Fruit fly (Drosophila melanogaster) whole organism, embryonic: Measurements from ENCODE around the gene mRpL51.

ENCODE experiments used
- B-H1 ChIP-seq: fragments of 200-800 bp; sonication (Bioruptor generic); IDR thresholded peaks from 3 replicates; pipeline ENCODE4 v1.3.6; 2022; ENCODE audit warnings: missing biosample characterization, missing genetic modification characterization
- Bdp1 ChIP-seq: fragments of 200-800 bp; sonication (Bioruptor generic); optimal IDR thresholded peaks from 3 replicates; lab custom pipeline; 2016; ENCODE audit warnings: missing biosample characterization, missing genetic modification characterization
- Bgb ChIP-seq: fragments of 200-800 bp; sonication (Bioruptor generic); IDR thresholded peaks from 2 replicates; pipeline ENCODE4 v1.3.6; 2022; ENCODE audit warnings: missing biosample characterization, missing genetic modification characterization; ENCODE audit not compliant: partially characterized antibody
- Bteb2 ChIP-seq: fragments of 200-800 bp; sonication (Bioruptor generic); optimal IDR thresholded peaks from 2 replicates; lab custom pipeline; 2016; ENCODE audit warnings: missing biosample characterization, missing genetic modification characterization
- CG10654 ChIP-seq: fragments of 200-800 bp; sonication (Bioruptor generic); optimal IDR thresholded peaks from 2 replicates; lab custom pipeline; 2016; ENCODE audit warnings: missing biosample characterization, missing genetic modification characterization
- CG11560 ChIP-seq: fragments of 200-800 bp; sonication (Bioruptor generic); IDR thresholded peaks from 3 replicates; pipeline ENCODE4 v1.3.6; 2022; ENCODE audit warnings: missing biosample characterization, missing genetic modification characterization
- CG12659 ChIP-seq: fragments of 200-800 bp; sonication (Bioruptor generic); optimal IDR thresholded peaks from 3 replicates; lab custom pipeline; 2017; ENCODE audit warnings: mild to moderate bottlenecking, missing biosample characterization, missing genetic modification reagents, missing genetic modification characterization
- CG13123 ChIP-seq: fragments of 200-800 bp; sonication (Bioruptor generic); optimal IDR thresholded peaks from 2 replicates; lab custom pipeline; 2016; ENCODE audit warnings: missing biosample characterization, missing genetic modification characterization
- CG14441 ChIP-seq: fragments of 200-800 bp; sonication (Bioruptor generic); IDR thresholded peaks from 2 replicates; pipeline ENCODE4 v1.3.6; 2022; ENCODE audit warnings: missing biosample characterization, missing genetic modification characterization
- CG17568 ChIP-seq: fragments of 200-800 bp; sonication (Bioruptor generic); optimal IDR thresholded peaks from 2 replicates; lab custom pipeline; 2018; ENCODE audit warnings: missing biosample characterization, mild to moderate bottlenecking, missing genetic modification characterization, moderate library complexity
- CG17829 ChIP-seq: fragments of 200-800 bp; optimal IDR thresholded peaks from 2 replicates; lab custom pipeline; 2019; ENCODE audit warnings: missing biosample characterization, mild to moderate bottlenecking, missing genetic modification characterization, moderate library complexity
- CG1792 ChIP-seq: fragments of 200-800 bp; sonication (Bioruptor generic); optimal IDR thresholded peaks from 2 replicates; lab custom pipeline; 2016; ENCODE audit warnings: missing biosample characterization, missing genetic modification characterization
- CG18619 ChIP-seq: fragments of 200-800 bp; sonication (Bioruptor generic); optimal IDR thresholded peaks from 3 replicates; lab custom pipeline; 2017; ENCODE audit warnings: missing biosample characterization, mild to moderate bottlenecking, missing genetic modification characterization
- CG30403 ChIP-seq: fragments of 200-800 bp; sonication (Bioruptor generic); optimal IDR thresholded peaks from 3 replicates; lab custom pipeline; 2016; ENCODE audit warnings: missing biosample characterization, missing genetic modification characterization
- CG31365 ChIP-seq: fragments of 200-800 bp; sonication (Bioruptor generic); optimal IDR thresholded peaks from 2 replicates; lab custom pipeline; 2018; ENCODE audit warnings: missing biosample characterization, mild to moderate bottlenecking, missing genetic modification characterization
- CG4360 ChIP-seq: fragments of 200-800 bp; sonication (Bioruptor generic); IDR thresholded peaks from 2 replicates; pipeline ENCODE4 v1.3.6; 2022; ENCODE audit warnings: missing biosample characterization, missing genetic modification characterization
- CG4404 ChIP-seq: fragments of 200-800 bp; sonication (Bioruptor generic); IDR thresholded peaks from 2 replicates; pipeline ENCODE4 v1.3.6; 2022; ENCODE audit warnings: missing biosample characterization, missing genetic modification characterization
- CG6791 ChIP-seq: fragments of 200-800 bp; sonication (Bioruptor generic); IDR thresholded peaks from 3 replicates; pipeline ENCODE4 v1.3.6; 2022; ENCODE audit warnings: missing biosample characterization, missing genetic modification characterization; ENCODE audit not compliant: partially characterized antibody
- CG7786 ChIP-seq: fragments of 200-800 bp; sonication (Bioruptor generic); optimal IDR thresholded peaks from 2 replicates; lab custom pipeline; 2016; ENCODE audit warnings: missing biosample characterization, missing genetic modification characterization
- CG7987 ChIP-seq: fragments of 200-800 bp; sonication (Bioruptor generic); optimal IDR thresholded peaks from 2 replicates; lab custom pipeline; 2018; ENCODE audit warnings: missing biosample characterization, mild to moderate bottlenecking, missing genetic modification characterization, moderate library complexity
- CG9876 ChIP-seq: fragments of 200-800 bp; sonication (Bioruptor generic); optimal IDR thresholded peaks from 2 replicates; lab custom pipeline; 2016; ENCODE audit warnings: missing biosample characterization, missing genetic modification characterization
- Chrac-16 ChIP-seq: fragments of 200-800 bp; sonication (Bioruptor generic); optimal IDR thresholded peaks from 3 replicates; lab custom pipeline; 2016; ENCODE audit warnings: missing biosample characterization, missing genetic modification characterization
- CkIIα-i1 ChIP-seq: fragments of 200-800 bp; sonication (Bioruptor generic); IDR thresholded peaks from 2 replicates; pipeline ENCODE4 v1.3.6; 2022; ENCODE audit warnings: missing biosample characterization, missing genetic modification characterization
- CrebB ChIP-seq: fragments of 200-800 bp; sonication (Bioruptor generic); optimal IDR thresholded peaks from 3 replicates; lab custom pipeline; 2018; ENCODE audit warnings: missing biosample characterization, mild to moderate bottlenecking, missing genetic modification characterization
- Dad ChIP-seq: fragments of 200-800 bp; sonication (Bioruptor generic); optimal IDR thresholded peaks from 3 replicates; lab custom pipeline; 2016; ENCODE audit warnings: missing biosample characterization, missing genetic modification characterization
- Dfd ChIP-seq, 2 experiments: fragments of >200 bp; optimal IDR thresholded peaks; 2 replicates each; lab custom pipeline; 2017; ENCODE audit warnings: missing biosample characterization in 2 of 2, missing genetic modification characterization in 2 of 2
- Dip2 ChIP-seq: fragments of 200-800 bp; sonication (Bioruptor generic); IDR thresholded peaks from 2 replicates; pipeline ENCODE4 v1.3.6; 2022; ENCODE audit warnings: missing biosample characterization, missing genetic modification characterization
- Elba2 ChIP-seq: fragments of 200-800 bp; sonication (Bioruptor generic); optimal IDR thresholded peaks from 3 replicates; lab custom pipeline; 2016; ENCODE audit warnings: missing biosample characterization, missing genetic modification characterization
- GATAe ChIP-seq: fragments of 200-800 bp; sonication (Bioruptor generic); conservative IDR thresholded peaks from 2 replicates; pipeline ENCODE4 v1.3.6; 2022; ENCODE audit warnings: missing biosample characterization, missing genetic modification characterization
- HmgD ChIP-seq: fragments of 200-800 bp; sonication (Bioruptor generic); optimal IDR thresholded peaks from 3 replicates; lab custom pipeline; 2016; ENCODE audit warnings: missing biosample characterization, missing genetic modification characterization
- Hmx ChIP-seq: fragments of 200-800 bp; sonication (Bioruptor generic); optimal IDR thresholded peaks from 2 replicates; lab custom pipeline; 2016; ENCODE audit warnings: missing biosample characterization, missing genetic modification characterization
- MBD-R2 ChIP-seq: fragments of 200-800 bp; sonication (Bioruptor generic); IDR thresholded peaks from 2 replicates; pipeline ENCODE4 v1.3.6; 2022; ENCODE audit warnings: missing biosample characterization, missing genetic modification characterization
- NC2β ChIP-seq: fragments of 200-800 bp; sonication (Bioruptor generic); optimal IDR thresholded peaks from 2 replicates; lab custom pipeline; 2016; ENCODE audit warnings: missing biosample characterization, missing genetic modification characterization
- Side ChIP-seq: fragments of 200-800 bp; sonication (Bioruptor generic); optimal IDR thresholded peaks from 2 replicates; lab custom pipeline; 2016; ENCODE audit warnings: missing biosample characterization, missing genetic modification characterization
- Spps ChIP-seq: fragments of 200-800 bp; sonication (Bioruptor generic); optimal IDR thresholded peaks from 2 replicates; lab custom pipeline; 2018; ENCODE audit warnings: missing biosample characterization, mild to moderate bottlenecking, missing genetic modification characterization
- bab2 ChIP-seq: fragments of 200-800 bp; sonication (Bioruptor generic); optimal IDR thresholded peaks from 2 replicates; lab custom pipeline; 2016; ENCODE audit warnings: missing biosample characterization, missing genetic modification characterization
- br ChIP-seq: fragments of >200 bp; optimal IDR thresholded peaks from 2 replicates; lab custom pipeline; 2017
- croc ChIP-seq: fragments of 200-800 bp; sonication (Bioruptor generic); conservative IDR thresholded peaks from 3 replicates; pipeline ENCODE4 v1.3.6; 2022; ENCODE audit warnings: missing biosample characterization, missing genetic modification characterization
- da ChIP-seq: fragments of 200-800 bp; sonication (Bioruptor generic); optimal IDR thresholded peaks from 2 replicates; lab custom pipeline; 2016; ENCODE audit warnings: missing biosample characterization, missing genetic modification characterization
- dpn ChIP-seq, 2 experiments: fragments of 200-800 bp; sonication (Bioruptor generic); optimal IDR thresholded peaks; 3 replicates each; lab custom pipeline; 2016; ENCODE audit warnings: missing biosample characterization in 2 of 2, missing genetic modification characterization in 2 of 2
- dysf ChIP-seq: fragments of 200-800 bp; sonication (Bioruptor generic); IDR thresholded peaks from 3 replicates; pipeline ENCODE4 v1.3.6; 2022; ENCODE audit warnings: missing biosample characterization, missing genetic modification characterization
- fd3F ChIP-seq: fragments of 200-800 bp; sonication (Bioruptor generic); optimal IDR thresholded peaks from 2 replicates; lab custom pipeline; 2018; ENCODE audit warnings: missing biosample characterization, mild to moderate bottlenecking, missing genetic modification characterization, moderate library complexity
- gfzf ChIP-seq: fragments of 200-800 bp; sonication (Bioruptor generic); optimal IDR thresholded peaks from 2 replicates; lab custom pipeline; 2016; ENCODE audit warnings: missing biosample characterization, mild to moderate bottlenecking, missing genetic modification characterization, moderate library complexity
- ind ChIP-seq: fragments of 200-800 bp; sonication (Bioruptor generic); optimal IDR thresholded peaks from 3 replicates; lab custom pipeline; 2016; ENCODE audit warnings: missing biosample characterization, missing genetic modification characterization
- insv ChIP-seq, 2 experiments: fragments of 200-800 bp; sonication (Bioruptor generic); optimal IDR thresholded peaks; 3 replicates each; lab custom pipeline; 2016 to 2018; ENCODE audit warnings: missing biosample characterization in 2 of 2, missing genetic modification characterization in 2 of 2
- jumu ChIP-seq: fragments of 200-800 bp; sonication (Bioruptor generic); optimal IDR thresholded peaks from 3 replicates; lab custom pipeline; 2016; ENCODE audit warnings: missing biosample characterization, missing genetic modification characterization
- maf-S ChIP-seq: fragments of 200-800 bp; sonication (Bioruptor generic); optimal IDR thresholded peaks from 2 replicates; lab custom pipeline; 2016; ENCODE audit warnings: missing biosample characterization, missing genetic modification characterization
- mam ChIP-seq: fragments of 200-800 bp; sonication (Bioruptor generic); optimal IDR thresholded peaks from 3 replicates; lab custom pipeline; 2016; ENCODE audit warnings: missing biosample characterization, missing genetic modification characterization
- twi ChIP-seq: fragments of 200-800 bp; optimal IDR thresholded peaks from 2 replicates; lab custom pipeline; 2019; ENCODE audit warnings: missing biosample characterization, mild to moderate bottlenecking, missing genetic modification characterization, moderate library complexity
- wek ChIP-seq: fragments of 200-800 bp; sonication (Bioruptor generic); optimal IDR thresholded peaks from 3 replicates; lab custom pipeline; 2018; ENCODE audit warnings: missing biosample characterization, mild to moderate bottlenecking, missing genetic modification characterization, moderate library complexity
- yki ChIP-seq: fragments of >200 bp; optimal IDR thresholded peaks from 3 replicates; lab custom pipeline; 2018
- zen ChIP-seq: fragments of 200-800 bp; sonication (Bioruptor generic); optimal IDR thresholded peaks from 3 replicates; lab custom pipeline; 2018; ENCODE audit warnings: missing biosample characterization, mild to moderate bottlenecking, missing genetic modification characterization, moderate library complexity
- zf30C ChIP-seq: fragments of 200-800 bp; sonication (Bioruptor generic); optimal IDR thresholded peaks from 3 replicates; lab custom pipeline; 2018; ENCODE audit warnings: missing biosample characterization, mild to moderate bottlenecking, missing genetic modification characterization

Gene mRpL51

DNA sequence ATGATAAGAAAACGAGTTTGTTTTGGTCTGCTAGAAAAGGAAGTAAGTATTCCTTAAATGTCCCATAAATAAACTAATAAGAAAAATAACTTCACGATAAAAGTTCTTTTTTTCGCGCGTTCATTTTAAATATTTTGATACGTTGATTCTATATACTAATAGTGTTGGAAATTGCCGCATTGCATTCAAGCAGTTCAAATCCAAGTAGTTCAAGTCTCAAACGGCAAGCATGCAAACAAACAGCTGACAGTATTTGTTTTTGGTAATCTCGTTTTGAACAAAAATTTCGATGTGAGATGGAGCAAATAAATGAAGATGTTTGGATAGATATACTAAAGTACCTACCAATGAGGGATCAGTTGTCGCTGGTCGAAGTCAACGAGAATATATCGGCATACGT lies 28.4 kb downstream of the mRpL51 start, which contains the start of gene CG13088 (continued):
- TF ChIP-seq CG17568 (GFP tag; lab: Kevin White, UChicago): no peak
- TF ChIP-seq gfzf (GFP tag; lab: Kevin White, UChicago): peak; percentile 22
- TF ChIP-seq HmgD: peak; percentile 54
- no peak for TF ChIP-seq B-H1 (GFP tag; lab: Robert Waterston, UW)
- no peak for TF ChIP-seq Hmx (GFP tag; lab: Kevin White, UChicago)
- TF ChIP-seq CG10654 (GFP tag; lab: Kevin White, UChicago): peak; percentile 3
- peak; percentile 35 for TF ChIP-seq Bteb2 (GFP tag; lab: Kevin White, UChicago)
- peak; percentile 44 for TF ChIP-seq CG7786 (GFP tag; lab: Kevin White, UChicago)
- no peak for TF ChIP-seq CG4404 (GFP tag; lab: Robert Waterston, UW)
- peak; percentile 30 for TF ChIP-seq ind
- TF ChIP-seq CG9876 (GFP tag; lab: Kevin White, UChicago): no peak
- no peak for TF ChIP-seq da
- peak; percentile 36 for TF ChIP-seq CG7987 (GFP tag; lab: Kevin White, UChicago)
- no peak for TF ChIP-seq zf30C (GFP tag; lab: Kevin White, UChicago)
- no peak for TF ChIP-seq yki (lab: Kevin White, UChicago)
- TF ChIP-seq insv (GFP tag; optimal IDR thresholded peaks at IDR 0.05; lab: Kevin White, UChicago): no peak
- no peak for TF ChIP-seq CG11560 (tag; lab: Robert Waterston, UW)
- peak in 1 of 2 experiments; percentile 5 for TF ChIP-seq Dfd (GFP tag; optimal IDR thresholded peaks at IDR 0.05; lab: Kevin White, UChicago)
- peak; percentile 36 for TF ChIP-seq CG13123 (GFP tag; lab: Kevin White, UChicago)
- no peak for TF ChIP-seq wek (GFP tag; lab: Kevin White, UChicago)
- no peak for TF ChIP-seq CkIIα-i1
- peak; percentile 33 to 47 for TF ChIP-seq dpn (GFP tag; optimal IDR thresholded peaks at IDR 0.05; lab: Kevin White, UChicago)
- peak; percentile 32 for TF ChIP-seq Elba2 (GFP tag; lab: Kevin White, UChicago)
- TF ChIP-seq CG18619: peak; percentile 4
- no peak for TF ChIP-seq CrebB
- no peak for TF ChIP-seq Dip2 (GFP tag; lab: Robert Waterston, UW)
- TF ChIP-seq bab2 (GFP tag; lab: Kevin White, UChicago): peak; percentile 50
- TF ChIP-seq CG14441 (GFP tag; lab: Robert Waterston, UW): peak; percentile 96
- peak; percentile 29 for TF ChIP-seq CG30403 (GFP tag; lab: Kevin White, UChicago)
- peak; percentile 23 for TF ChIP-seq Dad (GFP tag; lab: Kevin White, UChicago)
- no peak for TF ChIP-seq GATAe (GFP tag; lab: Robert Waterston, UW)
- no peak for TF ChIP-seq jumu (GFP tag; lab: Kevin White, UChicago)
- no peak for TF ChIP-seq Chrac-16 (GFP tag; lab: Kevin White, UChicago)
- TF ChIP-seq fd3F (GFP tag; lab: Kevin White, UChicago): peak; percentile 28
- peak; percentile 77 for TF ChIP-seq Bdp1
- no peak for TF ChIP-seq twi (tag; lab: Kevin White, UChicago)
- peak; percentile 12 for TF ChIP-seq Side
- TF ChIP-seq br: no peak
- TF ChIP-seq CG31365: peak; percentile 99
- peak; percentile 58 for TF ChIP-seq CG12659
- peak; percentile 28 for TF ChIP-seq maf-S (GFP tag; lab: Kevin White, UChicago)
- TF ChIP-seq Bgb (GFP tag; lab: Robert Waterston, UW): peak; percentile 45; the same call in 1 of the 2 replicates
- no peak; the same call in 2 of the 3 replicates for TF ChIP-seq croc (GFP tag; lab: Robert Waterston, UW)
- TF ChIP-seq zen (tag; lab: Kevin White, UChicago): peak; percentile 36
- TF ChIP-seq NC2β (GFP tag; lab: Kevin White, UChicago): peak; percentile 36
- peak; percentile 94 for TF ChIP-seq MBD-R2 (GFP tag; lab: Robert Waterston, UW)
- peak; percentile 60 for TF ChIP-seq mam
- no peak for TF ChIP-seq Spps (tag; lab: Kevin White, UChicago)
- no peak for TF ChIP-seq CG6791 (GFP tag; lab: Robert Waterston, UW)
- no peak for TF ChIP-seq dysf (GFP tag; lab: Robert Waterston, UW)
- TF ChIP-seq CG1792 (GFP tag; lab: Kevin White, UChicago): peak; percentile 6
- TF ChIP-seq CG4360 (GFP tag; lab: Robert Waterston, UW): 0 out of 2 replicates have a peak, but pooled peaks have one; percentile 7
- TF ChIP-seq CG17829 (tag; lab: Kevin White, UChicago): peak; percentile 36
